Worm (Caenorhabditis elegans): ENCODE data around the gene srab-11.

The srab-11 gene

DNA sequence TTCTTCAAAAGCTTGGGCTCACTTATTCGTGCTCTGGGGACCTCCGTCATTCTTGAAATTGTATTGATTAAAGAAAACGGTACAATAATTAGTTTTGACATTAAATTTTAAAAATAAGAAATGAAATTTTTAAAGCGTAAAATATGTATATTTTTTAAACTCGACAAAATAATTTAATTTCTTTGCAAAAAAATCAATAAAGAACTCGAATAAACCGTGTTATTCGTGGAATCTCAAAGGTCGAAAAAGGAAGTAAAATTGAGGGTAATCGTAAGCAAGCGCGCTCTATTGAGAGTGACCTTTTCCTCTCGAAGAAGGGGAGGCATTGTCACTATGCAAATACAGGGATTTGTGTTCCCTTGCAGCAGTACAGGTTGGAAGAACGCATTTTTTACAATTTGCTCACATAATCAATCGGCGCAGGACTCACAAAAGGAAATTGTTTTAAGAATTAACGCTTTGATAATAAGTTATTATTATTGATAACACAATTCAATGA is 48.2 kb upstream of the srab-11 start, which contains the start of gene Y73C8B.2 (continued):
- TF ChIP-seq ama-1 (optimal IDR thresholded peaks at IDR 0.05) (no peak), efl-3 (GFP tag; optimal IDR thresholded peaks at IDR 0.05) (no peak), C34B4.2 (tag; optimal IDR thresholded peaks at IDR 0.05) (no peak), mdl-1 (tag; optimal IDR thresholded peaks at IDR 0.05) (no peak), alr-1 (tag; optimal IDR thresholded peaks at IDR 0.05; ENCODE audit: borderline replicate concordance) (no peak), zip-4 (GFP tag; optimal IDR thresholded peaks at IDR 0.05) (no peak), nhr-85 (tag) (peak; percentile 45), ztf-11 (tag; optimal IDR thresholded peaks at IDR 0.05) (no peak), jun-1 (tag; optimal IDR thresholded peaks at IDR 0.05) (no peak), zag-1 (tag; optimal IDR thresholded peaks at IDR 0.05) (no peak), mef-2 (tag; optimal IDR thresholded peaks at IDR 0.05) (no peak), hlh-4 (tag; optimal IDR thresholded peaks at IDR 0.05) (no peak), nhr-20 (tag; optimal IDR thresholded peaks at IDR 0.05) (peak; percentile 31), C16A3.4 (tag; optimal IDR thresholded peaks at IDR 0.05) (peak; percentile 22), fkh-10 (GFP tag; optimal IDR thresholded peaks at IDR 0.05) (no peak), Y116A8C.19 (tag; optimal IDR thresholded peaks at IDR 0.05; ENCODE audit: borderline replicate concordance) (no peak), ceh-8 (GFP tag; optimal IDR thresholded peaks at IDR 0.05) (no peak), tbx-2 (tag; optimal IDR thresholded peaks at IDR 0.05) (peak; percentile 28), pag-3 (tag; optimal IDR thresholded peaks at IDR 0.05; ENCODE audit: borderline replicate concordance, insufficient read depth) (no peak), elt-3 (tag; optimal IDR thresholded peaks at IDR 0.05) (no peak), hlh-17 (GFP tag; optimal IDR thresholded peaks at IDR 0.05; ENCODE audit: borderline replicate concordance) (no peak), isw-1 (GFP tag; IDR thresholded peaks at IDR 0.05) (no peak), ceh-88 (GFP tag; IDR thresholded peaks at IDR 0.05) (no peak), hpl-2 (GFP tag; optimal IDR thresholded peaks at IDR 0.05) (no peak), lin-14 (GFP tag; optimal IDR thresholded peaks at IDR 0.05) (peak; percentile 76), aha-1 (tag; optimal IDR thresholded peaks at IDR 0.05) (no peak), nhr-28 (tag; optimal IDR thresholded peaks at IDR 0.05) (no peak), unc-98 (GFP tag; IDR thresholded peaks at IDR 0.05) (no peak), snu-23 (GFP tag; optimal IDR thresholded peaks at IDR 0.05) (peak; percentile 28), ets-5 (GFP tag; IDR thresholded peaks at IDR 0.05) (no peak), unc-130 (tag; optimal IDR thresholded peaks at IDR 0.05) (no peak), blmp-1 (tag; optimal IDR thresholded peaks at IDR 0.05) (peak; percentile 42), pqm-1 (tag; optimal IDR thresholded peaks at IDR 0.05) (no peak), F16B12.6 (tag; optimal IDR thresholded peaks at IDR 0.05) (no peak)

DNA sequence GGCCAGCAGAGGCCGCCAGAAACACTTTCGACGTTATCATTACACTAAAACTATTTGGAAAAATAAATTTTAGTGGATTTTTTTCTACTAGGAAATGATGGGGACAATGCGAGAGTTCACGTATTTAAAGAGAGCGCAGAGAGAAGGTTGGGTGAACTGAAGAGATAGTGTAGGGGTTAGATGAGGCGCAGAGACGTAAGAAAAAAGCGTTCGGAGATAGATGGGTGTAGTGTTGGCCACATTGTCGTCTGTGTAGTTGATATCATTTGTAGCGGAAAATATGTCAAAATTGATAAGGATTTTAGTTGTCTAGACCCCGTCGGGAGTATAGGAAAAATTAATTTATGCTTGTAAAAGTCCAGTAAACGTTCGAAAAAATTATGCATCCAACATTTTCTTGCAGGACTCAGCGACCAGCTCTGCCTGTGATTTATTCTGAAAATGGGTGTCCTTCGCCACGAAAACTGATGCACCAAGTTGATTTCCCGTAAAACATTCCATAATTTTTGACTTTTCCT is 46.3 kb upstream of the srab-11 start, which contains the start of the genes Y73C8B.3 and Y73C8B.9:
Gene Y73C8B.3 (minus strand): TSS at position 147 of the 518 bp plus-strand sequence.
Gene Y73C8B.9 (plus strand): TSS at position 468 of the 518 bp plus-strand sequence.
- no peak for TF ChIP-seq mab-9 (GFP tag; IDR thresholded peaks at IDR 0.05)
- peak in 2 of 6 experiments; percentile 35 to 65 for TF ChIP-seq elt-3 (tag; optimal IDR thresholded peaks at IDR 0.05)
- peak; percentile 32 for TF ChIP-seq snu-23 (GFP tag; optimal IDR thresholded peaks at IDR 0.05)
- no peak for TF ChIP-seq alr-1 (tag; optimal IDR thresholded peaks at IDR 0.05; ENCODE audit: borderline replicate concordance)
- peak; percentile 42 for TF ChIP-seq nhr-85 (tag)
- no peak for TF ChIP-seq fkh-8 (tag; optimal IDR thresholded peaks at IDR 0.05)
- no peak for TF ChIP-seq C04F5.9 (tag; optimal IDR thresholded peaks at IDR 0.05)
- no peak for TF ChIP-seq aha-1 (tag; optimal IDR thresholded peaks at IDR 0.05)
- TF ChIP-seq nhr-20 (tag; optimal IDR thresholded peaks at IDR 0.05) = peak; percentile 29
- no peak for TF ChIP-seq nhr-237 (tag; optimal IDR thresholded peaks at IDR 0.05)
- TF ChIP-seq ztf-4 (tag; optimal IDR thresholded peaks at IDR 0.05) = no peak
- no peak for TF ChIP-seq nhr-12 (tag; optimal IDR thresholded peaks at IDR 0.05)
- TF ChIP-seq sup-37 (GFP tag; optimal IDR thresholded peaks at IDR 0.05) = no peak
- peak; percentile 73 for TF ChIP-seq elt-2 (tag; optimal IDR thresholded peaks at IDR 0.05)
- peak; percentile 33 for TF ChIP-seq nhr-90 (tag; optimal IDR thresholded peaks at IDR 0.05; ENCODE audit: poor library complexity)
- TF ChIP-seq tlp-1 (tag; optimal IDR thresholded peaks at IDR 0.05) = no peak
- TF ChIP-seq efl-1 (optimal IDR thresholded peaks at IDR 0.05) = peak; percentile 9 to 11
- TF ChIP-seq efl-1 (GFP tag; optimal IDR thresholded peaks at IDR 0.05 in 1 of 2) = no peak
- TF ChIP-seq nhr-76 (tag; optimal IDR thresholded peaks at IDR 0.05) = no peak
- peak; percentile 14 for TF ChIP-seq rnt-1 (tag; optimal IDR thresholded peaks at IDR 0.05)
- TF ChIP-seq nhr-71 (tag; optimal IDR thresholded peaks at IDR 0.05) = no peak
- no peak for TF ChIP-seq nhr-84 (tag; optimal IDR thresholded peaks at IDR 0.05)
- TF ChIP-seq dsc-1 (tag; optimal IDR thresholded peaks at IDR 0.05) = no peak
- no peak for TF ChIP-seq pax-3 (tag; optimal IDR thresholded peaks at IDR 0.05)
- no peak for TF ChIP-seq ceh-88 (GFP tag; IDR thresholded peaks at IDR 0.05)

Measured in whole organism, L1 larva.